Worm (Caenorhabditis elegans) whole organism, mixed stage, embryonic: ENCODE data around the gene nhr-97.

ENCODE experiments used
- M03D4.4 ChIP-seq: sonication (generic microtip); optimal IDR thresholded peaks from 2 replicates; lab custom pipeline; 2017; ENCODE audit warnings: mild to moderate bottlenecking, missing genetic modification characterization, missing compliant biosample characterization
- bed-3 ChIP-seq: fragments of 200-800 bp; sonication (Bioruptor generic); optimal IDR thresholded peaks from 3 replicates; lab custom pipeline; 2018; ENCODE audit warnings: mild to moderate bottlenecking, missing genetic modification characterization, moderate library complexity, missing compliant biosample characterization
- blmp-1 ChIP-seq: fragments of 150-350 bp; optimal IDR thresholded peaks from 2 replicates; lab custom pipeline; 2014; ENCODE audit warnings: missing biosample characterization, missing genetic modification characterization
- ceh-43 ChIP-seq: fragments of 200-800 bp; sonication (Bioruptor generic); optimal IDR thresholded peaks from 2 replicates; lab custom pipeline; 2018; ENCODE audit warnings: mild to moderate bottlenecking, missing genetic modification characterization, moderate library complexity, missing compliant biosample characterization
- ces-1 ChIP-seq: fragments of 150-350 bp; optimal IDR thresholded peaks from 2 replicates; lab custom pipeline; 2014; ENCODE audit warnings: missing biosample characterization, missing genetic modification reagents, missing genetic modification characterization
- cnd-1 ChIP-seq: fragments of 200-800 bp; sonication (Bioruptor generic); optimal IDR thresholded peaks from 2 replicates; lab custom pipeline; 2018; ENCODE audit warnings: mild to moderate bottlenecking, missing genetic modification characterization, missing compliant biosample characterization
- drap-1 ChIP-seq: fragments of 200-800 bp; sonication (Bioruptor generic); optimal IDR thresholded peaks from 3 replicates; lab custom pipeline; 2018; ENCODE audit warnings: mild to moderate bottlenecking, missing genetic modification characterization, missing compliant biosample characterization
- elt-1 ChIP-seq: sonication (generic microtip); optimal IDR thresholded peaks from 2 replicates; lab custom pipeline; 2017; ENCODE audit warnings: missing genetic modification characterization, mild to moderate bottlenecking, missing compliant biosample characterization, antibody characterized with exemption, moderate library complexity, borderline replicate concordance; ENCODE audit not compliant: insufficient read depth
- elt-3 ChIP-seq: fragments of 150-350 bp; optimal IDR thresholded peaks from 2 replicates; lab custom pipeline; 2014; ENCODE audit warnings: missing biosample characterization, missing genetic modification characterization
- flh-1 ChIP-seq: fragments of 200-800 bp; sonication (Bioruptor generic); optimal IDR thresholded peaks from 2 replicates; lab custom pipeline; 2018; ENCODE audit warnings: mild to moderate bottlenecking, missing genetic modification characterization, moderate library complexity, missing compliant biosample characterization
- ham-2 ChIP-seq: fragments of 200-800 bp; sonication (Bioruptor generic); optimal IDR thresholded peaks from 2 replicates; lab custom pipeline; 2018; ENCODE audit warnings: mild to moderate bottlenecking, missing genetic modification characterization, missing compliant biosample characterization
- hlh-1 ChIP-seq: fragments of 150-350 bp; optimal IDR thresholded peaks from 2 replicates; lab custom pipeline; 2014; ENCODE audit warnings: missing biosample characterization, missing genetic modification reagents, missing genetic modification characterization
- lsy-2 ChIP-seq: fragments of 150-350 bp; optimal IDR thresholded peaks from 2 replicates; lab custom pipeline; 2014; ENCODE audit warnings: missing biosample characterization, missing genetic modification characterization
- mab-5 ChIP-seq: fragments of 150-350 bp; optimal IDR thresholded peaks from 2 replicates; lab custom pipeline; 2014; ENCODE audit warnings: missing biosample characterization, missing genetic modification characterization
- mep-1 ChIP-seq: fragments of 150-350 bp; optimal IDR thresholded peaks from 2 replicates; lab custom pipeline; 2017; ENCODE audit warnings: missing biosample characterization, missing genetic modification reagents, missing genetic modification characterization, inconsistent platforms
- mls-2 ChIP-seq: sonication (generic microtip); optimal IDR thresholded peaks from 2 replicates; lab custom pipeline; 2016; ENCODE audit warnings: mild to moderate bottlenecking, missing genetic modification characterization, moderate library complexity, missing compliant biosample characterization
- nhr-12 ChIP-seq: fragments of 150-350 bp; optimal IDR thresholded peaks from 2 replicates; lab custom pipeline; 2014; ENCODE audit warnings: missing biosample characterization, missing genetic modification characterization
- nhr-237 ChIP-seq: fragments of 150-350 bp; optimal IDR thresholded peaks from 2 replicates; lab custom pipeline; 2014; ENCODE audit warnings: missing biosample characterization, missing genetic modification characterization
- nhr-28 ChIP-seq: fragments of 150-350 bp; optimal IDR thresholded peaks from 2 replicates; lab custom pipeline; 2014; ENCODE audit warnings: missing biosample characterization, missing genetic modification characterization
- sem-2 ChIP-seq: fragments of 200-800 bp; sonication (Bioruptor generic); optimal IDR thresholded peaks from 2 replicates; lab custom pipeline; 2018; ENCODE audit warnings: mild to moderate bottlenecking, missing genetic modification characterization, missing compliant biosample characterization
- snpc-4 ChIP-seq: fragments of 150-350 bp; optimal IDR thresholded peaks from 2 replicates; lab custom pipeline; 2014; ENCODE audit warnings: missing biosample characterization, missing genetic modification characterization
- sptf-1 ChIP-seq: sonication (generic microtip); optimal IDR thresholded peaks from 2 replicates; lab custom pipeline; 2017; ENCODE audit warnings: mild to moderate bottlenecking, missing genetic modification characterization, moderate library complexity, missing compliant biosample characterization
- tbx-8 ChIP-seq: fragments of 200-800 bp; sonication (Bioruptor generic); optimal IDR thresholded peaks from 2 replicates; lab custom pipeline; 2018; ENCODE audit warnings: mild to moderate bottlenecking, missing genetic modification characterization, moderate library complexity, missing compliant biosample characterization
- unc-120 ChIP-seq: sonication (generic microtip); optimal IDR thresholded peaks from 2 replicates; lab custom pipeline; 2017; ENCODE audit warnings: missing genetic modification characterization, missing compliant biosample characterization; ENCODE audit not compliant: poor library complexity, severe bottlenecking
- unc-39 ChIP-seq: fragments of 150-350 bp; optimal IDR thresholded peaks from 2 replicates; lab custom pipeline; 2014; ENCODE audit warnings: missing biosample characterization, missing genetic modification characterization
- unc-62 ChIP-seq: fragments of 150-350 bp; optimal IDR thresholded peaks from 2 replicates; lab custom pipeline; 2014; ENCODE audit warnings: missing biosample characterization, missing genetic modification reagents, missing genetic modification characterization
- zip-8 ChIP-seq: fragments of 150-350 bp; optimal IDR thresholded peaks from 2 replicates; lab custom pipeline; 2014; ENCODE audit warnings: missing biosample characterization, missing genetic modification characterization

The nhr-97 gene

ce11 chrIV:9795250-9795649, 37.8 kb downstream of the nhr-97 start:
- no peak for TF ChIP-seq unc-39 (tag; lab: Kevin White, UChicago)
- no peak for TF ChIP-seq hlh-1 (tag; lab: Kevin White, UChicago)
- TF ChIP-seq tbx-8 (GFP tag; lab: Kevin White, UChicago), result no peak
- TF ChIP-seq lsy-2, result no peak
- no peak for TF ChIP-seq snpc-4
- no peak for TF ChIP-seq unc-62 (GFP tag; lab: Kevin White, UChicago)
- TF ChIP-seq unc-120 (tag; lab: Kevin White, UChicago), result no peak
- no peak for TF ChIP-seq mab-5 (tag; lab: Kevin White, UChicago)
- no peak for TF ChIP-seq ceh-43
- TF ChIP-seq elt-1, result no peak
- TF ChIP-seq drap-1 (GFP tag; lab: Kevin White, UChicago), result no peak
- TF ChIP-seq sptf-1 (tag; lab: Kevin White, UChicago), result no peak
- TF ChIP-seq flh-1 (GFP tag; lab: Kevin White, UChicago), result no peak
- TF ChIP-seq M03D4.4, result no peak

- no peak for TF ChIP-seq tbx-8 (GFP tag; lab: Kevin White, UChicago)
- TF ChIP-seq, all 35 proteins: peak for 0
Observed at ce11 chrIV:9796494-9796893, 39.1 kb downstream of the nhr-97 start, which contains the start of gene pis-1. TSS of gene pis-1 (minus strand) at chrIV:9796594.

- TF ChIP-seq ces-1 (GFP tag; lab: Kevin White, UChicago), result peak; percentile 22
- no peak for TF ChIP-seq nhr-237 (tag; lab: Kevin White, UChicago)
Observed at ce11 chrIV:9797304-9798003, 40.0 kb downstream of the nhr-97 start, which contains the start of gene T13F2.2. TSS of gene T13F2.2 (minus strand) at chrIV:9797354.

- TF ChIP-seq mls-2 (tag; lab: Kevin White, UChicago) (no peak), sem-2 (GFP tag; lab: Kevin White, UChicago) (no peak), ces-1 (GFP tag; lab: Kevin White, UChicago) (peak; percentile 94), zip-8 (no peak), tbx-8 (GFP tag; lab: Kevin White, UChicago) (no peak)
Observed at ce11 chrIV:9798307-9798706, 40.9 kb downstream of the nhr-97 start.

ce11 chrIV:9799129-9799528, 41.7 kb downstream of the nhr-97 start, which contains the start of gene fat-4:
TSS of gene fat-4 (plus strand) at chrIV:9799429.
- TF ChIP-seq elt-3 (no peak), mab-5 (tag; lab: Kevin White, UChicago) (no peak), mls-2 (tag; lab: Kevin White, UChicago) (no peak), bed-3 (GFP tag; lab: Kevin White, UChicago) (no peak), unc-120 (tag; lab: Kevin White, UChicago) (no peak), unc-62 (GFP tag; lab: Kevin White, UChicago) (no peak), drap-1 (GFP tag; lab: Kevin White, UChicago) (no peak), nhr-28 (tag; lab: Kevin White, UChicago) (no peak), blmp-1 (tag; lab: Kevin White, UChicago) (no peak), elt-1 (no peak), tbx-8 (GFP tag; lab: Kevin White, UChicago) (no peak), mep-1 (no peak), ces-1 (GFP tag; lab: Kevin White, UChicago) (no peak), ham-2 (GFP tag; lab: Kevin White, UChicago) (no peak)

ce11 chrIV:9799664-9800063, 42.2 kb downstream of the nhr-97 start:
- TF ChIP-seq lsy-2 (no peak), blmp-1 (tag; lab: Kevin White, UChicago) (no peak), unc-120 (tag; lab: Kevin White, UChicago) (no peak), unc-62 (GFP tag; lab: Kevin White, UChicago) (no peak), nhr-12 (tag; lab: Kevin White, UChicago) (no peak), ceh-43 (no peak), drap-1 (GFP tag; lab: Kevin White, UChicago) (no peak), cnd-1 (tag; lab: Kevin White, UChicago) (no peak), nhr-28 (tag; lab: Kevin White, UChicago) (no peak), mab-5 (tag; lab: Kevin White, UChicago) (no peak)
- TF ChIP-seq, all 35 proteins: peak for 0
